Fruit fly (Drosophila melanogaster): Measurements from ENCODE around the gene tacc.

The tacc gene

dm6 chr3R:4740592-4741500 is 8.0 kb downstream of the tacc start:
- TF ChIP-seq bsh (GFP tag; optimal IDR thresholded peaks at IDR 0.05) (peak in 1 of 2 experiments; percentile 93), Drgx (GFP tag; IDR thresholded peaks at IDR 0.05) (peak; percentile 64), sr (GFP tag; IDR thresholded peaks at IDR 0.05) (no peak), CG6791 (GFP tag; IDR thresholded peaks at IDR 0.05; ENCODE audit: partially characterized antibody) (peak; percentile 82), fd96Cb (tag; optimal IDR thresholded peaks at IDR 0.05) (no peak), CG7963 (GFP tag; IDR thresholded peaks at IDR 0.05; ENCODE audit: partially characterized antibody) (peak; percentile 67; the same call in 2 of the 3 replicates), sqz (GFP tag; optimal IDR thresholded peaks at IDR 0.05) (peak; percentile 94), onecut (GFP tag; IDR thresholded peaks at IDR 0.05) (peak; percentile 8; the same call in 1 of the 2 replicates), vnd (GFP tag; IDR thresholded peaks at IDR 0.05; ENCODE audit: partially characterized antibody) (peak; percentile 67; the same call in 2 of the 3 replicates), stwl (tag; optimal IDR thresholded peaks at IDR 0.05) (peak; percentile 26), Blimp-1 (GFP tag; optimal IDR thresholded peaks at IDR 0.05) (no peak), nom (GFP tag; optimal IDR thresholded peaks at IDR 0.05) (peak; percentile 92), CG13287 (GFP tag; IDR thresholded peaks at IDR 0.05; ENCODE audit: partially characterized antibody) (peak; percentile 15; the same call in 1 of the 2 replicates), nerfin-2 (GFP tag; IDR thresholded peaks at IDR 0.05; ENCODE audit: partially characterized antibody) (peak; percentile 83), cg (GFP tag; optimal IDR thresholded peaks at IDR 0.05) (peak; percentile 2), CG3163 (GFP tag; optimal IDR thresholded peaks at IDR 0.05) (peak; percentile 97), D19B (GFP tag; optimal IDR thresholded peaks at IDR 0.05) (peak; percentile 67), sd (tag; optimal IDR thresholded peaks at IDR 0.05) (peak; percentile 70), CG9609 (GFP tag; optimal IDR thresholded peaks at IDR 0.05) (no peak), CG2199 (GFP tag; IDR thresholded peaks at IDR 0.05) (peak; percentile 45; the same call in 1 of the 3 replicates), gsb (GFP tag; IDR thresholded peaks at IDR 0.05) (no peak), Hr51 (GFP tag; optimal IDR thresholded peaks at IDR 0.05) (no peak), inv (GFP tag; IDR thresholded peaks at IDR 0.05; ENCODE audit: partially characterized antibody) (peak; percentile 16; the same call in 1 of the 2 replicates), Trl (optimal IDR thresholded peaks at IDR 0.05) (peak; percentile 77 to 83), Trl (GFP tag; optimal IDR thresholded peaks at IDR 0.05) (no peak), CG16813 (GFP tag; IDR thresholded peaks at IDR 0.05; ENCODE audit: partially characterized antibody) (peak; percentile 69), hth (optimal IDR thresholded peaks at IDR 0.05) (no peak), hb (GFP tag; IDR thresholded peaks at IDR 0.05; ENCODE audit: partially characterized antibody) (peak; percentile 80; the same call in 2 of the 3 replicates), pan (optimal IDR thresholded peaks at IDR 0.05) (no peak), pan (GFP tag; optimal IDR thresholded peaks at IDR 0.05 in 1 of 2, IDR thresholded peaks at IDR 0.05 in 1 of 2) (peak in 1 of 2 experiments; percentile 16), mld (GFP tag; IDR thresholded peaks at IDR 0.05; ENCODE audit: partially characterized antibody) (peak; percentile 78; the same call in 2 of the 3 replicates), CG32772 (GFP tag; IDR thresholded peaks at IDR 0.05) (peak; percentile 17; the same call in 1 of the 2 replicates), tna (GFP tag; IDR thresholded peaks at IDR 0.05; ENCODE audit: partially characterized antibody) (peak; percentile 83), CG10267 (tag; optimal IDR thresholded peaks at IDR 0.05) (no peak), eve (GFP tag; optimal IDR thresholded peaks at IDR 0.05) (peak in 1 of 2 experiments; percentile 5), Scr (GFP tag; IDR thresholded peaks at IDR 0.05; ENCODE audit: partially characterized antibody) (peak; percentile 56), chinmo (GFP tag; IDR thresholded peaks at IDR 0.05; ENCODE audit: partially characterized antibody) (0 out of 4 replicates have a peak, but pooled peaks have one; percentile 32), Bgb (GFP tag; IDR thresholded peaks at IDR 0.05; ENCODE audit: partially characterized antibody) (0 out of 2 replicates have a peak, but pooled peaks have one; percentile 27), D19A (tag; optimal IDR thresholded peaks at IDR 0.05) (peak; percentile 72), HLH4C (GFP tag; IDR thresholded peaks at IDR 0.05; ENCODE audit: partially characterized antibody) (peak; percentile 84), ato (GFP tag; IDR thresholded peaks at IDR 0.05; ENCODE audit: partially characterized antibody) (peak; percentile 19; the same call in 1 of the 2 replicates), pros (GFP tag; optimal IDR thresholded peaks at IDR 0.05) (peak; percentile 92), CG14860 (GFP tag; IDR thresholded peaks at IDR 0.05; ENCODE audit: partially characterized antibody) (peak; percentile 76), bbx (GFP tag; IDR thresholded peaks at IDR 0.05; ENCODE audit: partially characterized antibody) (peak; percentile 69), CG12744 (GFP tag; optimal IDR thresholded peaks at IDR 0.05) (no peak)

Measured in whole organism, embryonic.